Worm (Caenorhabditis elegans) whole organism, midembryonic: ENCODE measurements around the gene F17E9.16.

Source experiments
- T22C8.4 ChIP-seq: fragments of 200-800 bp; sonication (Bioruptor generic); IDR thresholded peaks from 2 replicates; pipeline ENCODE4 v1.3.6; 2022; ENCODE audit warnings: missing genetic modification characterization, missing compliant biosample characterization
- klf-2 ChIP-seq: fragments of 200-800 bp; sonication (Bioruptor generic); conservative IDR thresholded peaks from 2 replicates; pipeline ENCODE4 v1.3.6; 2022; ENCODE audit warnings: missing genetic modification reagents, missing genetic modification characterization, missing compliant biosample characterization
- med-1 ChIP-seq: sonication (generic microtip); optimal IDR thresholded peaks from 2 replicates; lab custom pipeline; 2017; ENCODE audit warnings: missing genetic modification characterization, mild to moderate bottlenecking, missing compliant biosample characterization, antibody characterized with exemption, missing genetic modification reagents; ENCODE audit not compliant: insufficient read depth
- ref-1 ChIP-seq: fragments of 200-800 bp; sonication (Bioruptor generic); conservative IDR thresholded peaks from 2 replicates; pipeline ENCODE4 v1.3.6; 2022; ENCODE audit warnings: missing genetic modification reagents, missing genetic modification characterization, missing compliant biosample characterization
- ztf-29 ChIP-seq: fragments of 200-800 bp; sonication (Bioruptor generic); IDR thresholded peaks from 2 replicates; pipeline ENCODE4 v1.3.6; 2022; ENCODE audit warnings: missing genetic modification reagents, missing genetic modification characterization, missing compliant biosample characterization

- TF ChIP-seq ztf-29 (GFP tag; lab: Robert Waterston, UW) (no peak), T22C8.4 (GFP tag; lab: Robert Waterston, UW) (no peak), med-1 (GFP tag; lab: Kevin White, UChicago) (no peak), klf-2 (no peak), ref-1 (GFP tag; lab: Robert Waterston, UW) (no peak)
These were observed 7.7 kb downstream of the F17E9.16 start, which contains the start of gene D2096.5 for ce11 chrIV:8359716-8360407.
